Worm (Caenorhabditis elegans) whole organism, L2 larva: ENCODE measurements around the gene ifas-2.

ENCODE experiments used
- F13H6.1 ChIP-seq: sonication (generic microtip); optimal IDR thresholded peaks from 2 replicates; lab custom pipeline; 2016; ENCODE audit warnings: missing genetic modification characterization, missing compliant biosample characterization
- Y55F3AM.14 ChIP-seq: fragments of 200-800 bp; sonication (Bioruptor generic); optimal IDR thresholded peaks from 2 replicates; lab custom pipeline; 2018; ENCODE audit warnings: mild to moderate bottlenecking, missing genetic modification characterization, missing compliant biosample characterization
- alr-1 ChIP-seq: fragments of 150-350 bp; optimal IDR thresholded peaks from 2 replicates; lab custom pipeline; 2014; ENCODE audit warnings: missing biosample characterization, missing genetic modification characterization
- aly-2 ChIP-seq: fragments of 150-350 bp; optimal IDR thresholded peaks from 2 replicates; lab custom pipeline; 2014; ENCODE audit warnings: missing biosample characterization, missing genetic modification characterization
- ama-1 ChIP-seq: fragments of 150-350 bp; optimal IDR thresholded peaks from 2 replicates; lab custom pipeline; 2018; ENCODE audit warnings: inconsistent platforms
- blmp-1 ChIP-seq: sonication (generic microtip); optimal IDR thresholded peaks from 2 replicates; lab custom pipeline; 2017; ENCODE audit warnings: missing genetic modification characterization, mild to moderate bottlenecking, missing compliant biosample characterization, antibody characterized with exemption, moderate library complexity; ENCODE audit not compliant: insufficient read depth
- ceh-16 ChIP-seq: fragments of 150-350 bp; optimal IDR thresholded peaks from 2 replicates; lab custom pipeline; 2014; ENCODE audit warnings: missing biosample characterization, missing genetic modification characterization
- ceh-82 ChIP-seq: fragments of 150-350 bp; optimal IDR thresholded peaks from 2 replicates; lab custom pipeline; 2014; ENCODE audit warnings: missing biosample characterization, missing genetic modification characterization
- crh-2 ChIP-seq: sonication (generic microtip); optimal IDR thresholded peaks from 2 replicates; lab custom pipeline; 2017; ENCODE audit warnings: missing biosample characterization, missing genetic modification characterization
- elt-3 ChIP-seq: sonication (generic microtip); optimal IDR thresholded peaks from 2 replicates; lab custom pipeline; 2017; ENCODE audit warnings: missing biosample characterization, missing genetic modification characterization
- fos-1 ChIP-seq: fragments of 150-350 bp; optimal IDR thresholded peaks from 2 replicates; lab custom pipeline; 2014; ENCODE audit warnings: missing biosample characterization, missing genetic modification characterization
- lin-39 ChIP-seq: fragments of 150-350 bp; optimal IDR thresholded peaks from 2 replicates; lab custom pipeline; 2014; ENCODE audit warnings: missing biosample characterization, missing genetic modification reagents, missing genetic modification characterization
- lsy-2 ChIP-seq, 2 experiments: fragments of 150-350 bp in 1 of 2; sonication (generic microtip) in 1 of 2; optimal IDR thresholded peaks; 2 replicates each; lab custom pipeline; 2014 to 2017; ENCODE audit warnings: missing biosample characterization in 2 of 2, missing genetic modification characterization in 2 of 2
- mdl-1 ChIP-seq, 2 experiments: fragments of 150-350 bp in 1 of 2; sonication (generic microtip) in 1 of 2; optimal IDR thresholded peaks; 2 replicates each; lab custom pipeline; 2017; ENCODE audit warnings: missing biosample characterization in 2 of 2, missing genetic modification characterization in 2 of 2
- nhr-10 ChIP-seq: sonication (generic microtip); optimal IDR thresholded peaks from 2 replicates; lab custom pipeline; 2017; ENCODE audit warnings: missing biosample characterization, missing genetic modification characterization
- nhr-11 ChIP-seq: fragments of 150-350 bp; optimal IDR thresholded peaks from 2 replicates; lab custom pipeline; 2014; ENCODE audit warnings: missing biosample characterization, missing genetic modification characterization
- nhr-12 ChIP-seq: fragments of 150-350 bp; optimal IDR thresholded peaks from 2 replicates; lab custom pipeline; 2014; ENCODE audit warnings: missing biosample characterization, missing genetic modification characterization
- nhr-129 ChIP-seq: fragments of 150-350 bp; optimal IDR thresholded peaks from 2 replicates; lab custom pipeline; 2014; ENCODE audit warnings: missing biosample characterization, missing genetic modification characterization
- nhr-21 ChIP-seq: fragments of 150-350 bp; optimal IDR thresholded peaks from 2 replicates; lab custom pipeline; 2014; ENCODE audit warnings: missing biosample characterization, missing genetic modification characterization
- nhr-25 ChIP-seq: fragments of 150-350 bp; sonication (generic microtip); optimal IDR thresholded peaks from 3 replicates; lab custom pipeline; 2014; ENCODE audit warnings: missing biosample characterization, missing genetic modification characterization
- nhr-77 ChIP-seq: fragments of 150-350 bp; optimal IDR thresholded peaks from 2 replicates; lab custom pipeline; 2014; ENCODE audit warnings: missing biosample characterization, missing genetic modification characterization
- peb-1 ChIP-seq: fragments of 150-350 bp; optimal IDR thresholded peaks from 2 replicates; lab custom pipeline; 2014; ENCODE audit warnings: missing biosample characterization, missing genetic modification characterization
- sem-4 ChIP-seq: fragments of 150-350 bp; optimal IDR thresholded peaks from 2 replicates; lab custom pipeline; 2014; ENCODE audit warnings: missing biosample characterization, missing genetic modification reagents, missing genetic modification characterization
- skn-1 ChIP-seq: sonication (generic microtip); optimal IDR thresholded peaks from 2 replicates; lab custom pipeline; 2017; ENCODE audit warnings: missing biosample characterization, missing genetic modification characterization
- sma-9 ChIP-seq, 2 experiments: fragments of 150-350 bp in 1 of 2; sonication (generic microtip) in 1 of 2; optimal IDR thresholded peaks; 2 replicates each; lab custom pipeline; 2014 to 2016; ENCODE audit warnings: missing genetic modification characterization in 2 of 2, mild to moderate bottlenecking in 1 of 2, missing biosample characterization in 1 of 2, missing compliant biosample characterization in 1 of 2, missing genetic modification reagents in 1 of 2, moderate library complexity in 1 of 2
- snpc-4 ChIP-seq: fragments of 150-350 bp; optimal IDR thresholded peaks from 2 replicates; lab custom pipeline; 2014; ENCODE audit warnings: missing biosample characterization, missing genetic modification characterization
- unc-55 ChIP-seq: fragments of 150-350 bp; sonication (generic microtip); optimal IDR thresholded peaks from 3 replicates; lab custom pipeline; 2014; ENCODE audit warnings: missing biosample characterization, missing genetic modification reagents, missing genetic modification characterization
- unc-62 ChIP-seq: fragments of 150-350 bp; optimal IDR thresholded peaks from 2 replicates; lab custom pipeline; 2014; ENCODE audit warnings: missing biosample characterization, missing genetic modification reagents, missing genetic modification characterization
- zag-1 ChIP-seq: fragments of 150-350 bp; optimal IDR thresholded peaks from 2 replicates; lab custom pipeline; 2014; ENCODE audit warnings: missing biosample characterization, missing genetic modification characterization
- ztf-11 ChIP-seq: sonication (generic microtip); optimal IDR thresholded peaks from 2 replicates; lab custom pipeline; 2017; ENCODE audit warnings: missing biosample characterization, missing genetic modification characterization
- ztf-4 ChIP-seq: fragments of 150-350 bp; optimal IDR thresholded peaks from 2 replicates; lab custom pipeline; 2014; ENCODE audit warnings: missing biosample characterization, missing genetic modification characterization

The ifas-2 gene

ce11 chrV:16871387-16871786, 17.3 kb downstream of the ifas-2 start, which contains the start of gene thn-4:
thn-4 (minus strand) TSS chrV:16871487.
- no peak for TF ChIP-seq fos-1 (tag; lab: Kevin White, UChicago)
- no peak for TF ChIP-seq elt-3 (tag; lab: Kevin White, UChicago)
- no peak for TF ChIP-seq lin-39 (tag; lab: Kevin White, UChicago)
- TF ChIP-seq nhr-10 (tag; lab: Kevin White, UChicago) = no peak
- no peak for TF ChIP-seq nhr-129 (tag; lab: Kevin White, UChicago)
- no peak for TF ChIP-seq blmp-1 (tag; lab: Kevin White, UChicago)
- TF ChIP-seq nhr-21 (tag; lab: Kevin White, UChicago) = no peak
- no peak for TF ChIP-seq crh-2 (tag; lab: Kevin White, UChicago)
- TF ChIP-seq F13H6.1 (tag; lab: Kevin White, UChicago) = no peak
- TF ChIP-seq ceh-82 (tag; lab: Kevin White, UChicago) = no peak
- TF ChIP-seq sma-9 (GFP tag; optimal IDR thresholded peaks at IDR 0.05; lab: Kevin White, UChicago) = no peak
- TF ChIP-seq sma-9 (tag; optimal IDR thresholded peaks at IDR 0.05; lab: Kevin White, UChicago) = no peak
- TF ChIP-seq nhr-11 = no peak

ce11 chrV:16869740-16870139, 18.9 kb downstream of the ifas-2 start, which contains the start of gene clec-33:
clec-33 (minus strand) TSS chrV:16869840.
- no peak for TF ChIP-seq mdl-1 (tag; optimal IDR thresholded peaks at IDR 0.05; lab: Kevin White, UChicago)
- no peak for TF ChIP-seq blmp-1 (tag; lab: Kevin White, UChicago)
- TF ChIP-seq peb-1 (tag; lab: Kevin White, UChicago) = no peak
- TF ChIP-seq nhr-25 (tag; lab: Kevin White, UChicago) = no peak
- TF ChIP-seq ama-1 (lab: Kevin White, UChicago) = no peak
- no peak for TF ChIP-seq lsy-2 (tag; optimal IDR thresholded peaks at IDR 0.05; lab: Kevin White, UChicago)
- no peak for TF ChIP-seq ceh-16 (tag; lab: Kevin White, UChicago)
- no peak for TF ChIP-seq sem-4 (tag; lab: Kevin White, UChicago)
- TF ChIP-seq nhr-11 = no peak
- TF ChIP-seq Y55F3AM.14 = no peak
- TF ChIP-seq alr-1 (tag; lab: Kevin White, UChicago) = no peak
- TF ChIP-seq nhr-77 (tag; lab: Kevin White, UChicago) = no peak

- no peak for TF ChIP-seq snpc-4 (tag; lab: Kevin White, UChicago)
- no peak for TF ChIP-seq nhr-10 (tag; lab: Kevin White, UChicago)
- no peak for TF ChIP-seq skn-1
- TF ChIP-seq F13H6.1 (tag; lab: Kevin White, UChicago) = no peak
- no peak for TF ChIP-seq ceh-82 (tag; lab: Kevin White, UChicago)
- no peak for TF ChIP-seq sma-9 (GFP tag; optimal IDR thresholded peaks at IDR 0.05; lab: Kevin White, UChicago)
- TF ChIP-seq sma-9 (tag; optimal IDR thresholded peaks at IDR 0.05; lab: Kevin White, UChicago) = no peak
- no peak for TF ChIP-seq nhr-129 (tag; lab: Kevin White, UChicago)
- TF ChIP-seq peb-1 (tag; lab: Kevin White, UChicago) = no peak
- TF ChIP-seq nhr-11 = no peak
- no peak for TF ChIP-seq Y55F3AM.14
Observed at ce11 chrV:16865404-16865803, 23.3 kb downstream of the ifas-2 start, which contains the start of gene clec-28. clec-28 (plus strand) TSS chrV:16865704.

- TF ChIP-seq aly-2 (no peak), nhr-77 (tag; lab: Kevin White, UChicago) (no peak), nhr-12 (tag; lab: Kevin White, UChicago) (no peak), skn-1 (no peak)
Observed at ce11 chrV:16861719-16862118, 27.0 kb downstream of the ifas-2 start, which contains the start of the genes clec-32 and clec-24. clec-32 (minus strand) TSS chrV:16861819. clec-24 (plus strand) TSS chrV:16862012.

- no peak for TF ChIP-seq unc-55 (GFP tag; lab: Kevin White, UChicago)
- TF ChIP-seq sma-9 (GFP tag; optimal IDR thresholded peaks at IDR 0.05; lab: Kevin White, UChicago) = no peak
- no peak for TF ChIP-seq sma-9 (tag; optimal IDR thresholded peaks at IDR 0.05; lab: Kevin White, UChicago)
- TF ChIP-seq ztf-11 = no peak
- TF ChIP-seq unc-62 (GFP tag; lab: Kevin White, UChicago) = no peak
- no peak for TF ChIP-seq crh-2 (tag; lab: Kevin White, UChicago)
- TF ChIP-seq nhr-12 (tag; lab: Kevin White, UChicago) = no peak
- TF ChIP-seq snpc-4 (tag; lab: Kevin White, UChicago) = no peak
- no peak for TF ChIP-seq ama-1 (lab: Kevin White, UChicago)
- TF ChIP-seq zag-1 = no peak
- no peak for TF ChIP-seq ceh-82 (tag; lab: Kevin White, UChicago)
- no peak for TF ChIP-seq ztf-4
Observed at ce11 chrV:16857977-16858479, 30.7 kb downstream of the ifas-2 start, which contains the start of the genes clec-31 and clec-22. clec-31 (minus strand) TSS chrV:16858077. clec-22 (plus strand) TSS chrV:16858429.
